Worm (Caenorhabditis elegans): Measurements from ENCODE around the gene pdfr-1.

Gene pdfr-1

ce11 chrIII:6612282-6612681 is 39.6 kb downstream of the pdfr-1 start, which contains the start of gene ctsa-4.2:
Gene ctsa-4.2 (plus strand): TSS chrIII:6612528.
- TF ChIP-seq attf-3 (GFP tag; conservative IDR thresholded peaks at IDR 0.05) (no peak), F22D6.2 (tag; optimal IDR thresholded peaks at IDR 0.05) (no peak), nfya-2 (GFP tag; IDR thresholded peaks at IDR 0.05) (no peak), nhr-80 (tag; optimal IDR thresholded peaks at IDR 0.05) (peak; percentile 70), F55B11.4 (tag; optimal IDR thresholded peaks at IDR 0.05; ENCODE audit: borderline replicate concordance, insufficient read depth) (no peak), him-1 (tag; optimal IDR thresholded peaks at IDR 0.05) (no peak)

- no peak for TF ChIP-seq T07F8.4 (tag; optimal IDR thresholded peaks at IDR 0.05)
- TF ChIP-seq madf-3 (GFP tag; IDR thresholded peaks at IDR 0.05) = no peak
- TF ChIP-seq D2030.7 (GFP tag; IDR thresholded peaks at IDR 0.05) = no peak
- TF ChIP-seq ztf-26 (tag; optimal IDR thresholded peaks at IDR 0.05) = no peak
- TF ChIP-seq akir-1 (GFP tag; optimal IDR thresholded peaks at IDR 0.05) = no peak
- TF ChIP-seq zim-3 (tag; optimal IDR thresholded peaks at IDR 0.05) = no peak
- TF ChIP-seq snpc-1.1 (tag; optimal IDR thresholded peaks at IDR 0.05; ENCODE audit: insufficient read depth) = no peak
- no peak for TF ChIP-seq F39B2.1 (GFP tag; IDR thresholded peaks at IDR 0.05)
- no peak for TF ChIP-seq snpc-4 (GFP tag; optimal IDR thresholded peaks at IDR 0.05)
- TF ChIP-seq snpc-4 (tag; optimal IDR thresholded peaks at IDR 0.05) = no peak
- no peak for TF ChIP-seq xnd-1 (tag; optimal IDR thresholded peaks at IDR 0.05)
- TF ChIP-seq rcor-1 (GFP tag; IDR thresholded peaks at IDR 0.05) = no peak
- TF ChIP-seq aptf-2 (GFP tag; conservative IDR thresholded peaks at IDR 0.05) = no peak
- no peak for TF ChIP-seq ztf-25 (GFP tag; IDR thresholded peaks at IDR 0.05)
These were observed 41.4 kb downstream of the pdfr-1 start, which contains the start of gene srh-40 for ce11 chrIII:6610522-6610921. Gene srh-40 (plus strand): TSS chrIII:6610822.

- TF ChIP-seq ceh-27 (GFP tag; optimal IDR thresholded peaks at IDR 0.05) (peak; percentile 50), lin-40 (tag; optimal IDR thresholded peaks at IDR 0.05) (peak; percentile 37), tlf-1 (GFP tag; optimal IDR thresholded peaks at IDR 0.05) (peak; percentile 37), ceh-79 (tag; optimal IDR thresholded peaks at IDR 0.05) (no peak), Y79H2A.3 (GFP tag; conservative IDR thresholded peaks at IDR 0.05) (no peak), bed-2 (GFP tag; IDR thresholded peaks at IDR 0.05) (no peak), egrh-3 (GFP tag; IDR thresholded peaks at IDR 0.05) (no peak), mes-4 (tag; optimal IDR thresholded peaks at IDR 0.05) (no peak), D2030.7 (GFP tag; IDR thresholded peaks at IDR 0.05) (peak; percentile 43; the same call in 1 of the 2 replicates), ztf-3 (GFP tag; optimal IDR thresholded peaks at IDR 0.05) (no peak), let-607 (tag; optimal IDR thresholded peaks at IDR 0.05) (peak in 1 of 2 experiments; percentile 17), ekl-4 (GFP tag; IDR thresholded peaks at IDR 0.05) (no peak), sdz-38 (tag; optimal IDR thresholded peaks at IDR 0.05) (no peak), lir-1 (GFP tag; conservative IDR thresholded peaks at IDR 0.05) (no peak), Y95B8A.8 (GFP tag; IDR thresholded peaks at IDR 0.05) (no peak), madf-8 (GFP tag; conservative IDR thresholded peaks at IDR 0.05) (peak; percentile 12; the same call in 1 of the 2 replicates), F57A8.1 (GFP tag; optimal IDR thresholded peaks at IDR 0.05) (no peak), tbp1 (GFP tag; optimal IDR thresholded peaks at IDR 0.05) (peak; percentile 54), let-526 (GFP tag; IDR thresholded peaks at IDR 0.05) (no peak), bed-1 (GFP tag; IDR thresholded peaks at IDR 0.05) (no peak), hlh-26 (GFP tag; conservative IDR thresholded peaks at IDR 0.05) (no peak), Y53G8AR.9 (GFP tag; conservative IDR thresholded peaks at IDR 0.05) (0 out of 2 replicates have a peak, but pooled peaks have one; percentile 18), xnd-1 (tag; optimal IDR thresholded peaks at IDR 0.05) (peak; percentile 16), Y56A3A.18 (GFP tag; IDR thresholded peaks at IDR 0.05) (no peak), attf-5 (GFP tag; optimal IDR thresholded peaks at IDR 0.05) (peak; percentile 64), zim-3 (tag; optimal IDR thresholded peaks at IDR 0.05) (no peak), Y53F4B.3 (GFP tag; IDR thresholded peaks at IDR 0.05) (no peak), lsl-1 (GFP tag; optimal IDR thresholded peaks at IDR 0.05) (peak; percentile 62)
These were observed 43.7 kb downstream of the pdfr-1 start, which contains the start of the genes mdh-2 and F20H11.4 for ce11 chrIII:6608101-6608672. Gene mdh-2 (minus strand): TSS chrIII:6608106. Gene F20H11.4 (plus strand): TSS chrIII:6608622.

Data from whole organism, young adult.